Fruit fly (Drosophila melanogaster) Kc167 (cell line): Measurements from ENCODE around the gene loj.

Experiments
- Myc ChIP-seq: fragments of >200 bp; optimal IDR thresholded peaks from 2 replicates; lab custom pipeline; 2017; ENCODE audit warnings: missing external identifiers
- h ChIP-seq: fragments of >200 bp; optimal IDR thresholded peaks from 3 replicates; lab custom pipeline; 2018; ENCODE audit warnings: missing external identifiers
- insv ChIP-seq: fragments of >200 bp; optimal IDR thresholded peaks from 3 replicates; lab custom pipeline; 2018; ENCODE audit warnings: missing external identifiers

- no peak for TF ChIP-seq insv (lab: Kevin White, UChicago)
- no peak for TF ChIP-seq h (lab: Kevin White, UChicago)
- TF ChIP-seq Myc (lab: Kevin White, UChicago) = no peak
Measured at dm6 chr3L:6129591-6129990, 34.8 kb downstream of the loj start.
